Fruit fly (Drosophila melanogaster) whole organism, embryonic: ENCODE data around the gene Nubp1.

Experiments
- Awh ChIP-seq: fragments of 200-800 bp; sonication (Bioruptor generic); IDR thresholded peaks from 2 replicates; pipeline ENCODE4, ENCODE4 v1.3.6; 2022; ENCODE audit warnings: missing biosample characterization, missing genetic modification characterization
- Bdp1 ChIP-seq: fragments of 200-800 bp; sonication (Bioruptor generic); optimal IDR thresholded peaks from 3 replicates; lab custom pipeline; 2016; ENCODE audit warnings: missing biosample characterization, missing genetic modification characterization
- C15 ChIP-seq: fragments of 200-800 bp; sonication (Bioruptor generic); IDR thresholded peaks from 3 replicates; pipeline ENCODE4 v1.3.6; 2022; ENCODE audit warnings: missing biosample characterization, missing genetic modification characterization
- CG10366 ChIP-seq: fragments of 200-800 bp; sonication (Bioruptor generic); IDR thresholded peaks from 2 replicates; pipeline ENCODE4 v1.3.6; 2022; ENCODE audit warnings: missing biosample characterization, missing genetic modification characterization
- CG10431 ChIP-seq: fragments of 200-800 bp; sonication (Bioruptor generic); optimal IDR thresholded peaks from 3 replicates; lab custom pipeline; 2018; ENCODE audit warnings: missing biosample characterization, mild to moderate bottlenecking, missing genetic modification characterization
- CG12104 ChIP-seq: fragments of 200-800 bp; sonication (Bioruptor generic); optimal IDR thresholded peaks from 3 replicates; lab custom pipeline; 2016; ENCODE audit warnings: missing biosample characterization, missing genetic modification characterization
- CG12219 ChIP-seq: fragments of 200-800 bp; sonication (Bioruptor generic); optimal IDR thresholded peaks from 3 replicates; lab custom pipeline; 2018; ENCODE audit warnings: missing biosample characterization, mild to moderate bottlenecking, missing genetic modification characterization
- CG15073 ChIP-seq: fragments of 200-800 bp; sonication (Bioruptor generic); optimal IDR thresholded peaks from 2 replicates; lab custom pipeline; 2016; ENCODE audit warnings: missing biosample characterization, missing genetic modification characterization
- CG1529 ChIP-seq: fragments of 200-800 bp; sonication (Bioruptor generic); optimal IDR thresholded peaks from 3 replicates; lab custom pipeline; 2018; ENCODE audit warnings: missing biosample characterization, missing genetic modification characterization
- CG15601 ChIP-seq: fragments of 200-800 bp; sonication (Bioruptor generic); optimal IDR thresholded peaks from 3 replicates; lab custom pipeline; 2019; ENCODE audit warnings: missing biosample characterization, mild to moderate bottlenecking, missing genetic modification characterization, moderate library complexity
- CG16779 ChIP-seq: fragments of 200-800 bp; sonication (Bioruptor generic); IDR thresholded peaks from 2 replicates; pipeline ENCODE4 v1.3.6; 2022; ENCODE audit warnings: missing biosample characterization, missing genetic modification characterization
- CG2129 ChIP-seq: fragments of 200-800 bp; sonication (Bioruptor generic); IDR thresholded peaks from 2 replicates; pipeline ENCODE4 v1.3.6; 2022; ENCODE audit warnings: missing biosample characterization, missing genetic modification characterization; ENCODE audit not compliant: partially characterized antibody
- CG2678 ChIP-seq: fragments of 200-800 bp; sonication (Bioruptor generic); optimal IDR thresholded peaks from 3 replicates; lab custom pipeline; 2019; ENCODE audit warnings: missing biosample characterization, mild to moderate bottlenecking, missing genetic modification characterization, moderate library complexity
- CG32767 ChIP-seq: fragments of 200-800 bp; sonication (Bioruptor generic); IDR thresholded peaks from 2 replicates; pipeline ENCODE4 v1.3.6; 2022; ENCODE audit warnings: missing biosample characterization, missing genetic modification characterization
- CG4404 ChIP-seq: fragments of 200-800 bp; sonication (Bioruptor generic); IDR thresholded peaks from 2 replicates; pipeline ENCODE4 v1.3.6; 2022; ENCODE audit warnings: missing biosample characterization, missing genetic modification characterization
- CG4854 ChIP-seq: fragments of 200-800 bp; sonication (Bioruptor generic); optimal IDR thresholded peaks from 2 replicates; lab custom pipeline; 2016; ENCODE audit warnings: missing biosample characterization, missing genetic modification characterization, inconsistent platforms
- CG6654 ChIP-seq: fragments of 200-800 bp; sonication (Bioruptor generic); optimal IDR thresholded peaks from 2 replicates; lab custom pipeline; 2017; ENCODE audit warnings: missing biosample characterization, mild to moderate bottlenecking, missing genetic modification characterization
- CG6854 ChIP-seq: fragments of 200-800 bp; sonication (Bioruptor generic); optimal IDR thresholded peaks from 3 replicates; lab custom pipeline; 2017; ENCODE audit warnings: missing biosample characterization, mild to moderate bottlenecking, missing genetic modification characterization
- CG7963 ChIP-seq: fragments of 200-800 bp; sonication (Bioruptor generic); IDR thresholded peaks from 3 replicates; pipeline ENCODE4 v1.3.6; 2022; ENCODE audit warnings: missing biosample characterization, missing genetic modification characterization; ENCODE audit not compliant: partially characterized antibody
- D19B ChIP-seq: fragments of 200-800 bp; sonication (Bioruptor generic); optimal IDR thresholded peaks from 2 replicates; lab custom pipeline; 2017; ENCODE audit warnings: missing biosample characterization, mild to moderate bottlenecking, missing genetic modification characterization
- Dad ChIP-seq: fragments of 200-800 bp; sonication (Bioruptor generic); optimal IDR thresholded peaks from 3 replicates; lab custom pipeline; 2016; ENCODE audit warnings: missing biosample characterization, missing genetic modification characterization
- Hr78 ChIP-seq, 2 experiments: fragments of 200-800 bp in 1 of 2; fragments of >200 bp in 1 of 2; sonication (Bioruptor generic) in 1 of 2; optimal IDR thresholded peaks; 2 replicates each; lab custom pipeline; 2017 to 2019; ENCODE audit warnings: missing biosample characterization in 2 of 2, missing genetic modification characterization in 2 of 2, mild to moderate bottlenecking in 1 of 2, moderate library complexity in 1 of 2
- Jarid2 ChIP-seq: fragments of 200-800 bp; sonication (Bioruptor generic); optimal IDR thresholded peaks from 3 replicates; lab custom pipeline; 2017; ENCODE audit warnings: mild to moderate bottlenecking, missing biosample characterization, missing genetic modification reagents, missing genetic modification characterization
- Lim3 ChIP-seq: fragments of 200-800 bp; sonication (Bioruptor generic); IDR thresholded peaks from 2 replicates; pipeline ENCODE4 v1.3.6; 2022; ENCODE audit warnings: missing biosample characterization, missing genetic modification characterization
- Nf-YA ChIP-seq: fragments of 200-800 bp; sonication (Bioruptor generic); IDR thresholded peaks from 2 replicates; pipeline ENCODE4 v1.3.6; 2022; ENCODE audit warnings: missing biosample characterization, missing genetic modification characterization
- Oaz ChIP-seq: fragments of 200-800 bp; sonication (Bioruptor generic); IDR thresholded peaks from 2 replicates; pipeline ENCODE4 v1.3.6; 2022; ENCODE audit warnings: missing biosample characterization, missing genetic modification characterization
- Opbp ChIP-seq: fragments of 200-800 bp; sonication (Bioruptor generic); IDR thresholded peaks from 3 replicates; pipeline ENCODE4 v1.3.6; 2022; ENCODE audit warnings: missing biosample characterization, missing genetic modification characterization; ENCODE audit not compliant: partially characterized antibody
- Rfx ChIP-seq: fragments of 200-800 bp; sonication (Bioruptor generic); IDR thresholded peaks from 2 replicates; pipeline ENCODE4 v1.3.6; 2022; ENCODE audit warnings: missing biosample characterization, missing genetic modification characterization
- Usf ChIP-seq: fragments of 200-800 bp; sonication (Bioruptor generic); optimal IDR thresholded peaks from 2 replicates; lab custom pipeline; 2017; ENCODE audit warnings: missing genotype, missing biosample characterization, missing genetic modification characterization
- Xbp1 ChIP-seq: fragments of 200-800 bp; sonication (Bioruptor generic); optimal IDR thresholded peaks from 3 replicates; lab custom pipeline; 2016; ENCODE audit warnings: missing biosample characterization, mild to moderate bottlenecking, missing genetic modification characterization
- abd-A ChIP-seq: fragments of 200-800 bp; sonication (Bioruptor generic); optimal IDR thresholded peaks from 3 replicates; lab custom pipeline; 2019; ENCODE audit warnings: missing biosample characterization, mild to moderate bottlenecking, missing genetic modification characterization, moderate library complexity
- ap ChIP-seq: fragments of 200-800 bp; sonication (Bioruptor generic); IDR thresholded peaks from 2 replicates; pipeline ENCODE4 v1.3.6; 2022; ENCODE audit warnings: missing biosample characterization, missing genetic modification characterization
- bsh ChIP-seq, 2 experiments: fragments of 200-800 bp; sonication (Bioruptor generic); optimal IDR thresholded peaks; 2 replicates each; lab custom pipeline; 2017 to 2018; ENCODE audit warnings: mild to moderate bottlenecking in 2 of 2, missing biosample characterization in 2 of 2, missing genetic modification characterization in 2 of 2, moderate library complexity in 1 of 2
- cg ChIP-seq: fragments of 200-800 bp; sonication (Bioruptor generic); optimal IDR thresholded peaks from 3 replicates; lab custom pipeline; 2019; ENCODE audit warnings: missing biosample characterization, mild to moderate bottlenecking, missing genetic modification characterization, moderate library complexity
- dati ChIP-seq: fragments of 200-800 bp; sonication (Bioruptor generic); IDR thresholded peaks from 2 replicates; pipeline ENCODE4 v1.3.6; 2022; ENCODE audit warnings: missing biosample characterization, missing genetic modification characterization
- esg ChIP-seq: fragments of 200-800 bp; sonication (Bioruptor generic); conservative IDR thresholded peaks from 2 replicates; pipeline ENCODE4 v1.3.6; 2022; ENCODE audit warnings: missing biosample characterization, missing genetic modification characterization
- gt ChIP-seq: fragments of 200-800 bp; sonication (Bioruptor generic); IDR thresholded peaks from 2 replicates; pipeline ENCODE4 v1.3.6; 2022; ENCODE audit warnings: missing biosample characterization, missing genetic modification characterization
- jumu ChIP-seq: fragments of 200-800 bp; sonication (Bioruptor generic); optimal IDR thresholded peaks from 3 replicates; lab custom pipeline; 2016; ENCODE audit warnings: missing biosample characterization, missing genetic modification characterization
- oc ChIP-seq: fragments of 200-800 bp; sonication (Bioruptor generic); optimal IDR thresholded peaks from 2 replicates; lab custom pipeline; 2018; ENCODE audit warnings: missing biosample characterization, mild to moderate bottlenecking, missing genetic modification characterization, moderate library complexity
- odd ChIP-seq: fragments of 200-800 bp; sonication (Bioruptor generic); optimal IDR thresholded peaks from 2 replicates; lab custom pipeline; 2017; ENCODE audit warnings: missing biosample characterization, mild to moderate bottlenecking, missing genetic modification characterization
- pfk ChIP-seq: fragments of 200-800 bp; sonication (Bioruptor generic); optimal IDR thresholded peaks from 2 replicates; lab custom pipeline; 2018; ENCODE audit warnings: missing biosample characterization, mild to moderate bottlenecking, missing genetic modification characterization, moderate library complexity
- run ChIP-seq: fragments of 200-800 bp; sonication (Bioruptor generic); optimal IDR thresholded peaks from 3 replicates; lab custom pipeline; 2018; ENCODE audit warnings: missing biosample characterization, mild to moderate bottlenecking, missing genetic modification characterization
- salm ChIP-seq: fragments of 200-800 bp; sonication (Bioruptor generic); optimal IDR thresholded peaks from 2 replicates; lab custom pipeline; 2018; ENCODE audit warnings: missing biosample characterization, mild to moderate bottlenecking, missing genetic modification characterization
- sim ChIP-seq: fragments of 200-800 bp; sonication (Bioruptor generic); IDR thresholded peaks from 2 replicates; pipeline ENCODE4 v1.3.6; 2022; ENCODE audit warnings: missing biosample characterization, missing genetic modification characterization
- slou ChIP-seq: fragments of 200-800 bp; sonication (Bioruptor generic); optimal IDR thresholded peaks from 3 replicates; lab custom pipeline; 2016; ENCODE audit warnings: missing biosample characterization, missing genetic modification characterization
- tap ChIP-seq: fragments of 200-800 bp; optimal IDR thresholded peaks from 3 replicates; lab custom pipeline; 2019; ENCODE audit warnings: missing biosample characterization, mild to moderate bottlenecking, missing genetic modification characterization, moderate library complexity
- vvl ChIP-seq: fragments of 200-800 bp; sonication (Bioruptor generic); IDR thresholded peaks from 2 replicates; pipeline ENCODE4 v1.3.6; 2022; ENCODE audit warnings: missing biosample characterization, missing genetic modification characterization

Nubp1 gene

DNA sequence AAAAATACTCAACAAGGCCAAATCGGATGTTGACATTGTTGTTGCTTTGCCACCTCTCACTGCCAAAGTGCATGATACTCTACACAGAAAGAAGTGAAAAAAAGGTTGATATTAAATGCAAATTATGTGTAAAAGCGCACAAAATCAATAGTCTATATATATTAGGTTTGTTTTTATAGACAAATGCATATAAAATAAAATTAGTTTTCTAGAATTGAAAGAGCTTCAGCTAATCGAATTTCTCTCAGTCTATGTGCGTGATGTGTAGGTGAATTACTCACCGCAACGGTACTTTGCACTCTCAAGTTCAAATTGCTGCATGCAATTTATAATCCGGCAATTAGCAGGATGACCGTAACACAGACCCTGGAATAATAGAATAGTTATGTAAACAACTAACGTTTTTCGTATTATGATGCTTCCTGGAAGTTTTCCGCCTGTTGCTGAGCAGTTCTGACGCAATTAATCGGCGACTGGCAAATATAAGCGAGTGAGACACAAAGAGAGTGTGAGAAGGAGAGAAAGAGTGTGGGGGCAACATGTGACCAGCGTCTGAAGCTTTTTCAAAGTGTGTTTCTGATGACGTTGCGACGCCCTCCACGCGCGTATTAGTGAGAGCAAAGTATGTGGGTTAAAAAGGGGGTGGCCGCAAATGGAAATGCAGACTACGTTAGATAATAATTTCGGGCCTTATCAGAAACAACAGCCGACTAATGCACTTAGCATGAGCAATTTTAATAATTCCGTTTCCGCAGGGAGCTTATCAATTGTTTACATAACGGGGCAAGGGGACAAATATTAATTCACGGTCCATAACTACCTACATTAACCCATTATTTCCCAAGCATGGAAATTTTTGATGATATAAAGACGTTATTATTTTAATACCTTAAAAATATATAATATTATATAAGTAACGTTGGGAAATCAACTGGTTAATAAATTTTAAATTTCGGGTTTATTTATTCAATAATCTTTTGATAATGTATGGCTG, 11.3 kb upstream of the Nubp1 start (continued):
- TF ChIP-seq Nf-YA (GFP tag; lab: Robert Waterston, UW): peak; percentile 89
- peak; percentile 93 for TF ChIP-seq ap
- peak; percentile 96 for TF ChIP-seq oc (tag; lab: Kevin White, UChicago)
- TF ChIP-seq dati (GFP tag; lab: Robert Waterston, UW): peak; percentile 91
- TF ChIP-seq CG2678 (tag; lab: Kevin White, UChicago): peak; percentile 95
- TF ChIP-seq CG6854: peak; percentile 84
- peak; percentile 57 for TF ChIP-seq cg (GFP tag; lab: Kevin White, UChicago)
- TF ChIP-seq C15 (GFP tag; lab: Robert Waterston, UW): peak; percentile 90; the same call in 2 of the 3 replicates
- TF ChIP-seq Oaz (GFP tag; lab: Robert Waterston, UW): peak; percentile 91
- peak; percentile 87 for TF ChIP-seq slou (GFP tag; lab: Kevin White, UChicago)
- peak; percentile 77 for TF ChIP-seq CG1529 (GFP tag; lab: Kevin White, UChicago)
- TF ChIP-seq sim (GFP tag; lab: Robert Waterston, UW): peak; percentile 94
- no peak for TF ChIP-seq Opbp (GFP tag; lab: Robert Waterston, UW)
- peak; percentile 94 for TF ChIP-seq Rfx (GFP tag; lab: Robert Waterston, UW)
- peak; percentile 80 for TF ChIP-seq odd (GFP tag; lab: Kevin White, UChicago)
- TF ChIP-seq Usf (GFP tag; lab: Kevin White, UChicago): peak; percentile 36
- TF ChIP-seq CG12219: peak; percentile 68
- peak; percentile 98 for TF ChIP-seq Awh (GFP tag; lab: Robert Waterston, UW)
- peak; percentile 76 for TF ChIP-seq CG6654 (GFP tag; lab: Kevin White, UChicago)
- TF ChIP-seq CG10431 (GFP tag; lab: Kevin White, UChicago): no peak
- peak; percentile 79 for TF ChIP-seq Jarid2
- TF ChIP-seq Bdp1: peak; percentile 35
- peak; percentile 72 for TF ChIP-seq Lim3 (GFP tag; lab: Robert Waterston, UW)
- peak; percentile 95 for TF ChIP-seq CG10366 (GFP tag; lab: Robert Waterston, UW)
- peak; percentile 98 for TF ChIP-seq vvl (GFP tag; lab: Robert Waterston, UW)
- peak; percentile 92 for TF ChIP-seq CG32767 (GFP tag; lab: Robert Waterston, UW)
- peak; percentile 74 for TF ChIP-seq Dad (GFP tag; lab: Kevin White, UChicago)
- peak; percentile 67 for TF ChIP-seq D19B (GFP tag; lab: Kevin White, UChicago)
- no peak for TF ChIP-seq pfk (GFP tag; lab: Kevin White, UChicago)
- peak; percentile 93 for TF ChIP-seq CG15601 (tag; lab: Kevin White, UChicago)
- TF ChIP-seq salm (tag; lab: Kevin White, UChicago): peak; percentile 73
- peak; percentile 78 for TF ChIP-seq CG4854 (GFP tag; lab: Kevin White, UChicago)
- TF ChIP-seq CG7963: no peak
- TF ChIP-seq CG16779: peak; percentile 93
- TF ChIP-seq CG15073 (GFP tag; lab: Kevin White, UChicago): peak; percentile 42
- no peak for TF ChIP-seq abd-A
- TF ChIP-seq CG2129 (GFP tag; lab: Robert Waterston, UW): no peak
- TF ChIP-seq jumu (GFP tag; lab: Kevin White, UChicago): peak; percentile 61
- TF ChIP-seq run (tag; lab: Kevin White, UChicago): peak; percentile 91
- peak; percentile 95 for TF ChIP-seq esg (GFP tag; lab: Robert Waterston, UW)
- peak; percentile 65 to 90 for TF ChIP-seq bsh (GFP tag; optimal IDR thresholded peaks at IDR 0.05; lab: Kevin White, UChicago)
- peak; percentile 90 for TF ChIP-seq CG12104 (GFP tag; lab: Kevin White, UChicago)
- peak; percentile 92 for TF ChIP-seq CG4404 (GFP tag; lab: Robert Waterston, UW)
- TF ChIP-seq tap (tag; lab: Kevin White, UChicago): peak; percentile 93
- peak; percentile 88 for TF ChIP-seq gt (GFP tag; lab: Robert Waterston, UW)
- TF ChIP-seq Xbp1: peak; percentile 96
- TF ChIP-seq Hr78 (GFP tag; optimal IDR thresholded peaks at IDR 0.05; lab: Kevin White, UChicago): peak in 1 of 2 experiments; percentile 94
